Worm (Caenorhabditis elegans): Measurements from ENCODE around the gene srv-4.

srv-4 gene

ce11 chrIV:4265224-4265623 lies 23.0 kb downstream of the srv-4 start, which contains the start of gene F36A4.5:
F36A4.5 (plus strand) TSS chrIV:4265524.
- TF ChIP-seq blmp-1 (tag; optimal IDR thresholded peaks at IDR 0.05), result no peak
- no peak for TF ChIP-seq mep-1 (tag; optimal IDR thresholded peaks at IDR 0.05)
- TF ChIP-seq unc-62 (GFP tag; optimal IDR thresholded peaks at IDR 0.05), result no peak
- TF ChIP-seq unc-98 (GFP tag; IDR thresholded peaks at IDR 0.05), result no peak

DNA sequence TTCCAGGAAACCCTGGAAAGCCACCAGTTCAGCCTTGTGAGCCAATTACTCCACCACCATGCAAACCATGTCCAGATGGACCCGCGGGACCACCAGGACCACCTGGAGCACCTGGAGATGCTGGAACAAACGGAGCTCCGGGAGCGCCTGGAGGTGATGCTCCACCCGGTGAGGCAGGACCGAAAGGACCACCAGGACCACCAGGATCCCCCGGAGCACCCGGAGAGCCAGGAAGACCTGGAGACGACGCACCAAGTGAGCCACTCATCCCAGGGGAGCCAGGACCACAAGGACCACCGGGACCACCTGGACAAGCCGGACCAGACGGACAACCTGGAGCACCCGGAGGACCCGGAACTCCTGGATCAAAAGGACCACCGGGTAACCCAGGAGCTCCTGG lies 23.6 kb downstream of the srv-4 start:
- TF ChIP-seq isw-1 (GFP tag; IDR thresholded peaks at IDR 0.05) (no peak), ceh-8 (GFP tag; optimal IDR thresholded peaks at IDR 0.05) (peak; percentile 74)

DNA sequence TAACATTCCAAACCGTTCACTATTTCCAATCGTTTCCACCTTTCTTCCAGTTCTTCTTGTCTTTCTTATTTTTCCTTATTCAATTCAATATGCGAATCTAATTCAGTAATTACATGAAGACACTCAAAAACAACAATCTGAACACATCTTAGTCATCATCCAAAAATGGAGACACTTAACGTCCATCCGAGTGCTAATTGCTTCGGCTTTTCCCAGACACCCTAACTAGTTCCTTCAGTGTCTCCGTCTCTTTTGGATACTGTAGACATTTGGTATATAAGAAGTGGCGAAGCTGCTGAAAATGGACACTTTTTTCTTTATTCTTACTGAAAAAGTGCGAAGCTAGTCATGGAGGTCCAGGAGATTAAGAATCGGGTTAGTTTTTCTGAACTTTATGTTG lies 25.2 kb downstream of the srv-4 start, which contains the start of gene col-33:
TSS of gene col-33 (plus strand) at position 301 of the 400 bp plus-strand sequence.
- TF ChIP-seq fkh-8 (tag; optimal IDR thresholded peaks at IDR 0.05), result no peak
- no peak for TF ChIP-seq sup-37 (GFP tag; optimal IDR thresholded peaks at IDR 0.05)
- no peak for TF ChIP-seq ceh-63 (GFP tag; optimal IDR thresholded peaks at IDR 0.05)
- TF ChIP-seq rnt-1 (tag; optimal IDR thresholded peaks at IDR 0.05), result no peak
- no peak for TF ChIP-seq pqm-1 (tag; optimal IDR thresholded peaks at IDR 0.05)
- TF ChIP-seq efl-1 (optimal IDR thresholded peaks at IDR 0.05), result no peak
- TF ChIP-seq efl-1 (GFP tag; optimal IDR thresholded peaks at IDR 0.05 in 1 of 2), result no peak
- TF ChIP-seq lin-35 (GFP tag; optimal IDR thresholded peaks at IDR 0.05), result no peak
- no peak for TF ChIP-seq snu-23 (GFP tag; optimal IDR thresholded peaks at IDR 0.05)
- no peak for TF ChIP-seq nhr-237 (tag; optimal IDR thresholded peaks at IDR 0.05)
- TF ChIP-seq unc-86 (tag; optimal IDR thresholded peaks at IDR 0.05), result no peak
- no peak for TF ChIP-seq dpl-1 (GFP tag; optimal IDR thresholded peaks at IDR 0.05)
- no peak for TF ChIP-seq mab-9 (GFP tag; IDR thresholded peaks at IDR 0.05)
- no peak for TF ChIP-seq dsc-1 (tag; optimal IDR thresholded peaks at IDR 0.05)
- TF ChIP-seq irx-1 (tag; optimal IDR thresholded peaks at IDR 0.05), result no peak
- TF ChIP-seq alr-1 (tag; optimal IDR thresholded peaks at IDR 0.05; ENCODE audit: borderline replicate concordance), result no peak
- no peak for TF ChIP-seq elt-2 (tag; optimal IDR thresholded peaks at IDR 0.05)
- TF ChIP-seq Y116A8C.19 (tag; optimal IDR thresholded peaks at IDR 0.05; ENCODE audit: borderline replicate concordance), result no peak
- no peak for TF ChIP-seq ceh-90 (tag; optimal IDR thresholded peaks at IDR 0.05)
- TF ChIP-seq ceh-82 (tag; optimal IDR thresholded peaks at IDR 0.05), result no peak

DNA sequence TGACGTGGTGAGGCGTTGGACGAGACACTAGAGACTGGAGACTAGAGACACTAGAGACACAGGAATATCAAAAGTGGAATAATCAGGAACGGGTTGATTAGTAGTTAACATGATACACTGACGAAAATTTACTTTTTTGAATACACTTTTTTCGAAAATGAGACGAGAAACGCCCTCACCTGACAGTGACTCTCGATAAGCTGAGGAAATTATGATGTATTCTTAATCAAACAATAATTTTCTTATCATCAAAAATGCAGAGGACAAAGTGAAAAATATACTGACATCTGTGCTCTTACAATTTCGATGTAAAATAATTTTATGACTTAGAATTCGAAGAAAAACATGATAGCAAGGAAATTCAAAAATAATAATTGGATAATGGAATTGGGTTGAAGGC lies 28.8 kb downstream of the srv-4 start:
- TF ChIP-seq elt-2 (tag; optimal IDR thresholded peaks at IDR 0.05) (peak; percentile 59), jun-1 (tag; optimal IDR thresholded peaks at IDR 0.05) (peak; percentile 38), nhr-28 (tag; optimal IDR thresholded peaks at IDR 0.05) (no peak)

ce11 chrIV:4254989-4255582 lies 33.1 kb downstream of the srv-4 start:
- TF ChIP-seq aly-2 (tag; optimal IDR thresholded peaks at IDR 0.05) (no peak), nhr-20 (tag; optimal IDR thresholded peaks at IDR 0.05) (no peak), F16B12.6 (tag; optimal IDR thresholded peaks at IDR 0.05) (no peak), efl-3 (GFP tag; optimal IDR thresholded peaks at IDR 0.05) (no peak), C04F5.9 (tag; optimal IDR thresholded peaks at IDR 0.05) (no peak), efl-1 (optimal IDR thresholded peaks at IDR 0.05) (no peak), efl-1 (GFP tag; optimal IDR thresholded peaks at IDR 0.05 in 1 of 2) (peak in 1 of 2 experiments; percentile 57)

ce11 chrIV:4247770-4248169 lies 40.5 kb downstream of the srv-4 start, which contains the start of gene ama-1:
ama-1 (plus strand) TSS chrIV:4248070.
- TF ChIP-seq xbp-1 (tag; optimal IDR thresholded peaks at IDR 0.05), result no peak
- TF ChIP-seq pax-3 (tag; optimal IDR thresholded peaks at IDR 0.05), result no peak
